Worm (Caenorhabditis elegans): ENCODE results near the gene gbf-1.

gbf-1 gene

ce11 chrIII:11810447-11810846, 37.0 kb upstream of the gbf-1 start, which contains the start of gene C18D11.6:
TSS of gene C18D11.6 (plus strand) at chrIII:11810556.
- TF ChIP-seq mdl-1 (tag; optimal IDR thresholded peaks at IDR 0.05), result no peak

ce11 chrIII:11808818-11809217, 35.3 kb upstream of the gbf-1 start, which contains the start of gene C18D11.9:
TSS of gene C18D11.9 (plus strand) at chrIII:11809118.
- TF ChIP-seq skn-1 (tag; optimal IDR thresholded peaks at IDR 0.05) (no peak), ama-1 (optimal IDR thresholded peaks at IDR 0.05) (no peak), pha-4 (tag; optimal IDR thresholded peaks at IDR 0.05) (no peak), ceh-16 (tag; optimal IDR thresholded peaks at IDR 0.05) (no peak), unc-62 (GFP tag; optimal IDR thresholded peaks at IDR 0.05) (no peak), zag-1 (tag; optimal IDR thresholded peaks at IDR 0.05) (no peak), lin-39 (tag; optimal IDR thresholded peaks at IDR 0.05) (no peak), mdl-1 (tag; optimal IDR thresholded peaks at IDR 0.05) (no peak), lin-15B (tag; optimal IDR thresholded peaks at IDR 0.05) (no peak), elt-3 (tag; optimal IDR thresholded peaks at IDR 0.05) (no peak), nhr-12 (tag; optimal IDR thresholded peaks at IDR 0.05) (no peak)

ce11 chrIII:11807418-11807817, 33.9 kb upstream of the gbf-1 start, which contains the start of gene C18D11.10:
TSS of gene C18D11.10 (plus strand) at chrIII:11807718.
- TF ChIP-seq fkh-10 (GFP tag; optimal IDR thresholded peaks at IDR 0.05), result no peak
- TF ChIP-seq nhr-237 (tag; optimal IDR thresholded peaks at IDR 0.05), result no peak

- no peak for TF ChIP-seq nhr-67 (tag; optimal IDR thresholded peaks at IDR 0.05)
- TF ChIP-seq nhr-77 (tag; optimal IDR thresholded peaks at IDR 0.05), result no peak
- TF ChIP-seq pqm-1 (tag; optimal IDR thresholded peaks at IDR 0.05), result no peak
- no peak for TF ChIP-seq snpc-4 (tag; optimal IDR thresholded peaks at IDR 0.05)
- TF ChIP-seq unc-62 (GFP tag; optimal IDR thresholded peaks at IDR 0.05), result no peak
- TF ChIP-seq ceh-82 (tag; optimal IDR thresholded peaks at IDR 0.05), result no peak
- no peak for TF ChIP-seq skn-1 (tag; optimal IDR thresholded peaks at IDR 0.05)
- no peak for TF ChIP-seq ceh-9 (tag; optimal IDR thresholded peaks at IDR 0.05)
- TF ChIP-seq aly-2 (tag; optimal IDR thresholded peaks at IDR 0.05), result no peak
- TF ChIP-seq unc-39 (tag; optimal IDR thresholded peaks at IDR 0.05), result no peak
- TF ChIP-seq ama-1 (optimal IDR thresholded peaks at IDR 0.05), result no peak
- TF ChIP-seq fkh-10 (GFP tag; optimal IDR thresholded peaks at IDR 0.05), result no peak
- no peak for TF ChIP-seq egl-5 (tag; optimal IDR thresholded peaks at IDR 0.05)
- TF ChIP-seq hmg-11 (tag; optimal IDR thresholded peaks at IDR 0.05), result no peak
- TF ChIP-seq sea-2 (GFP tag; optimal IDR thresholded peaks at IDR 0.05), result no peak
Observed at ce11 chrIII:11806695-11807094, 33.2 kb upstream of the gbf-1 start, which contains the start of gene C18D11.7. TSS of gene C18D11.7 (minus strand) at chrIII:11806795.

ce11 chrIII:11795448-11795847, 22.0 kb upstream of the gbf-1 start, which contains the start of gene twk-39:
TSS of gene twk-39 (plus strand) at chrIII:11795748.
- TF ChIP-seq daf-12 (tag; optimal IDR thresholded peaks at IDR 0.05), result no peak
- TF ChIP-seq elt-2 (tag; optimal IDR thresholded peaks at IDR 0.05), result no peak
- TF ChIP-seq mdl-1 (tag; optimal IDR thresholded peaks at IDR 0.05), result no peak
- TF ChIP-seq egl-5 (tag; optimal IDR thresholded peaks at IDR 0.05), result no peak
- TF ChIP-seq sea-2 (GFP tag; optimal IDR thresholded peaks at IDR 0.05), result no peak
- TF ChIP-seq nhr-12 (tag; optimal IDR thresholded peaks at IDR 0.05), result no peak
- no peak for TF ChIP-seq fkh-2 (tag; optimal IDR thresholded peaks at IDR 0.05)
- no peak for TF ChIP-seq ama-1 (optimal IDR thresholded peaks at IDR 0.05)
- TF ChIP-seq unc-62 (GFP tag; optimal IDR thresholded peaks at IDR 0.05), result no peak
- TF ChIP-seq nhr-67 (tag; optimal IDR thresholded peaks at IDR 0.05), result no peak
- TF ChIP-seq aly-2 (tag; optimal IDR thresholded peaks at IDR 0.05), result no peak

- TF ChIP-seq lin-39 (tag; optimal IDR thresholded peaks at IDR 0.05), result peak; percentile 14
- no peak for TF ChIP-seq elt-2 (tag; optimal IDR thresholded peaks at IDR 0.05)
- no peak for TF ChIP-seq mml-1 (tag; optimal IDR thresholded peaks at IDR 0.05)
- TF ChIP-seq skn-1 (tag; optimal IDR thresholded peaks at IDR 0.05), result no peak
Observed at ce11 chrIII:11794389-11794788, 20.9 kb upstream of the gbf-1 start.
